Fruit fly (Drosophila melanogaster) whole organism, embryonic: Measurements from ENCODE around the gene CG14282.
A peak's percentile ranks its signal among the peaks of the same experiment; 100 is the strongest.

Experiments
- CG10959 ChIP-seq: fragments of 200-800 bp; sonication (Bioruptor generic); IDR thresholded peaks from 2 replicates; pipeline ENCODE4 v1.3.6; 2022; ENCODE audit warnings: missing biosample characterization, missing genetic modification characterization
- CG11247 ChIP-seq: fragments of 200-800 bp; sonication (Bioruptor generic); IDR thresholded peaks from 2 replicates; pipeline ENCODE4 v1.3.6; 2022; ENCODE audit warnings: missing biosample characterization, missing genetic modification characterization
- CG12071 ChIP-seq: fragments of 200-800 bp; sonication (Bioruptor generic); optimal IDR thresholded peaks from 3 replicates; lab custom pipeline; 2018; ENCODE audit warnings: missing biosample characterization, mild to moderate bottlenecking, missing genetic modification characterization
- CG12299 ChIP-seq: fragments of 200-800 bp; sonication (Bioruptor generic); optimal IDR thresholded peaks from 2 replicates; lab custom pipeline; 2018; ENCODE audit warnings: missing biosample characterization, mild to moderate bottlenecking, missing genetic modification characterization
- CG12391 ChIP-seq: fragments of 200-800 bp; sonication (Bioruptor generic); optimal IDR thresholded peaks from 3 replicates; lab custom pipeline; 2018; ENCODE audit warnings: missing biosample characterization, mild to moderate bottlenecking, missing genetic modification characterization, moderate library complexity
- CG13424 ChIP-seq: fragments of 200-800 bp; sonication (Bioruptor generic); optimal IDR thresholded peaks from 2 replicates; lab custom pipeline; 2019; ENCODE audit warnings: missing biosample characterization, mild to moderate bottlenecking, missing genetic modification characterization, moderate library complexity
- CG14050 ChIP-seq: fragments of 200-800 bp; sonication (Bioruptor generic); IDR thresholded peaks from 3 replicates; pipeline ENCODE4 v1.3.6; 2022; ENCODE audit warnings: missing biosample characterization, missing genetic modification characterization
- CG14860 ChIP-seq: fragments of 200-800 bp; sonication (Bioruptor generic); IDR thresholded peaks from 3 replicates; pipeline ENCODE4 v1.3.6; 2022; ENCODE audit warnings: missing biosample characterization, missing genetic modification characterization; ENCODE audit not compliant: partially characterized antibody
- CG15601 ChIP-seq: fragments of 200-800 bp; sonication (Bioruptor generic); optimal IDR thresholded peaks from 3 replicates; lab custom pipeline; 2019; ENCODE audit warnings: missing biosample characterization, mild to moderate bottlenecking, missing genetic modification characterization, moderate library complexity
- CG17802 ChIP-seq: fragments of 200-800 bp; sonication (Bioruptor generic); optimal IDR thresholded peaks from 2 replicates; lab custom pipeline; 2018; ENCODE audit warnings: missing biosample characterization, mild to moderate bottlenecking, missing genetic modification characterization, moderate library complexity
- CG2678 ChIP-seq: fragments of 200-800 bp; sonication (Bioruptor generic); optimal IDR thresholded peaks from 3 replicates; lab custom pipeline; 2019; ENCODE audit warnings: missing biosample characterization, mild to moderate bottlenecking, missing genetic modification characterization, moderate library complexity
- CG2712 ChIP-seq: fragments of 200-800 bp; optimal IDR thresholded peaks from 3 replicates; lab custom pipeline; 2019; ENCODE audit warnings: missing biosample characterization, mild to moderate bottlenecking, missing genetic modification characterization, moderate library complexity
- CG31365 ChIP-seq: fragments of 200-800 bp; sonication (Bioruptor generic); optimal IDR thresholded peaks from 2 replicates; lab custom pipeline; 2018; ENCODE audit warnings: missing biosample characterization, mild to moderate bottlenecking, missing genetic modification characterization
- CG32532 ChIP-seq: fragments of 200-800 bp; sonication (Bioruptor generic); IDR thresholded peaks from 2 replicates; pipeline ENCODE4 v1.3.6; 2022; ENCODE audit warnings: missing biosample characterization, missing genetic modification characterization
- CG32767 ChIP-seq: fragments of 200-800 bp; sonication (Bioruptor generic); IDR thresholded peaks from 2 replicates; pipeline ENCODE4 v1.3.6; 2022; ENCODE audit warnings: missing biosample characterization, missing genetic modification characterization
- CG32772 ChIP-seq: fragments of 200-800 bp; sonication (Bioruptor generic); IDR thresholded peaks from 2 replicates; pipeline ENCODE4 v1.3.6; 2022; ENCODE audit warnings: missing biosample characterization, missing genetic modification characterization
- CG42726 ChIP-seq: fragments of 200-800 bp; sonication (Bioruptor generic); IDR thresholded peaks from 2 replicates; pipeline ENCODE4 v1.3.6; 2022; ENCODE audit warnings: missing biosample characterization, missing genetic modification characterization; ENCODE audit not compliant: partially characterized antibody
- CG6272 ChIP-seq: fragments of 200-800 bp; sonication (Bioruptor generic); IDR thresholded peaks from 2 replicates; pipeline ENCODE4 v1.3.6; 2022; ENCODE audit warnings: missing biosample characterization, missing genetic modification characterization
- CG6791 ChIP-seq: fragments of 200-800 bp; sonication (Bioruptor generic); IDR thresholded peaks from 3 replicates; pipeline ENCODE4 v1.3.6; 2022; ENCODE audit warnings: missing biosample characterization, missing genetic modification characterization; ENCODE audit not compliant: partially characterized antibody
- CG7839 ChIP-seq: fragments of 200-800 bp; sonication (Bioruptor generic); optimal IDR thresholded peaks from 3 replicates; lab custom pipeline; 2018; ENCODE audit warnings: missing biosample characterization, mild to moderate bottlenecking, missing genetic modification characterization, moderate library complexity
- CG9727 ChIP-seq: fragments of 200-800 bp; sonication (Bioruptor generic); optimal IDR thresholded peaks from 3 replicates; lab custom pipeline; 2017; ENCODE audit warnings: missing biosample characterization, mild to moderate bottlenecking, missing genetic modification characterization
- Dip3 ChIP-seq: fragments of 200-800 bp; sonication (Bioruptor generic); optimal IDR thresholded peaks from 3 replicates; lab custom pipeline; 2016; ENCODE audit warnings: missing biosample characterization, missing genetic modification characterization
- Gug ChIP-seq: fragments of 200-800 bp; sonication (Bioruptor generic); IDR thresholded peaks from 4 replicates; pipeline ENCODE4 v1.3.6; 2022; ENCODE audit warnings: missing biosample characterization, missing genetic modification characterization
- Hand ChIP-seq: fragments of 200-800 bp; sonication (Bioruptor generic); optimal IDR thresholded peaks from 2 replicates; lab custom pipeline; 2017; ENCODE audit warnings: mild to moderate bottlenecking, missing biosample characterization, missing genetic modification reagents, missing genetic modification characterization
- Hr39 ChIP-seq: fragments of >200 bp; optimal IDR thresholded peaks from 2 replicates; lab custom pipeline; 2017
- Med ChIP-seq: fragments of 200-800 bp; sonication (Bioruptor generic); peaks from one replicate; lab custom pipeline; 2016; ENCODE audit warnings: missing biosample characterization, missing genetic modification characterization, mild to moderate bottlenecking, inconsistent platforms, moderate library complexity
- Oaz ChIP-seq: fragments of 200-800 bp; sonication (Bioruptor generic); IDR thresholded peaks from 2 replicates; pipeline ENCODE4 v1.3.6; 2022; ENCODE audit warnings: missing biosample characterization, missing genetic modification characterization
- Oli ChIP-seq: fragments of 200-800 bp; sonication (Bioruptor generic); optimal IDR thresholded peaks from 2 replicates; lab custom pipeline; 2018; ENCODE audit warnings: missing biosample characterization, mild to moderate bottlenecking, missing genetic modification characterization, moderate library complexity
- PHDP ChIP-seq: fragments of 200-800 bp; sonication (Bioruptor generic); optimal IDR thresholded peaks from 3 replicates; lab custom pipeline; 2018; ENCODE audit warnings: missing biosample characterization, mild to moderate bottlenecking, missing genetic modification characterization, moderate library complexity
- Poxn ChIP-seq: fragments of 200-800 bp; sonication (Bioruptor generic); IDR thresholded peaks from 2 replicates; pipeline ENCODE4 v1.3.6; 2022; ENCODE audit warnings: missing biosample characterization, missing genetic modification characterization
- Six4 ChIP-seq: fragments of 200-800 bp; sonication (Bioruptor generic); optimal IDR thresholded peaks from 2 replicates; lab custom pipeline; 2016; ENCODE audit warnings: missing biosample characterization, missing genetic modification characterization
- Sry-β ChIP-seq: fragments of 200-800 bp; sonication (Bioruptor generic); optimal IDR thresholded peaks from 2 replicates; lab custom pipeline; 2018; ENCODE audit warnings: missing biosample characterization, mild to moderate bottlenecking, missing genetic modification characterization, moderate library complexity
- Taf1 ChIP-seq: fragments of 200-800 bp; sonication (Bioruptor generic); IDR thresholded peaks from 2 replicates; pipeline ENCODE4 v1.3.6; 2022; ENCODE audit warnings: missing biosample characterization, missing genetic modification characterization
- Xbp1 ChIP-seq: fragments of 200-800 bp; sonication (Bioruptor generic); optimal IDR thresholded peaks from 3 replicates; lab custom pipeline; 2016; ENCODE audit warnings: missing biosample characterization, mild to moderate bottlenecking, missing genetic modification characterization
- ac ChIP-seq: fragments of 200-800 bp; sonication (Bioruptor generic); optimal IDR thresholded peaks from 3 replicates; lab custom pipeline; 2017; ENCODE audit warnings: missing biosample characterization, mild to moderate bottlenecking, missing genetic modification characterization
- bab2 ChIP-seq: fragments of 200-800 bp; sonication (Bioruptor generic); optimal IDR thresholded peaks from 2 replicates; lab custom pipeline; 2016; ENCODE audit warnings: missing biosample characterization, missing genetic modification characterization
- bcd ChIP-seq: fragments of 200-800 bp; sonication (Bioruptor generic); optimal IDR thresholded peaks from 2 replicates; lab custom pipeline; 2017; ENCODE audit warnings: missing biosample characterization, mild to moderate bottlenecking, missing genetic modification characterization
- croc ChIP-seq: fragments of 200-800 bp; sonication (Bioruptor generic); conservative IDR thresholded peaks from 3 replicates; pipeline ENCODE4 v1.3.6; 2022; ENCODE audit warnings: missing biosample characterization, missing genetic modification characterization
- ewg ChIP-seq: fragments of 200-800 bp; sonication (Bioruptor generic); optimal IDR thresholded peaks from 3 replicates; lab custom pipeline; 2017; ENCODE audit warnings: mild to moderate bottlenecking, missing biosample characterization, missing genetic modification reagents, missing genetic modification characterization
- gfzf ChIP-seq: fragments of 200-800 bp; sonication (Bioruptor generic); optimal IDR thresholded peaks from 2 replicates; lab custom pipeline; 2016; ENCODE audit warnings: missing biosample characterization, mild to moderate bottlenecking, missing genetic modification characterization, moderate library complexity
- hkb ChIP-seq, 2 experiments: fragments of 200-800 bp in 1 of 2; fragments of >200 bp in 1 of 2; sonication (Bioruptor generic) in 1 of 2; IDR thresholded peaks in 1 of 2; optimal IDR thresholded peaks in 1 of 2; 2 replicates each; pipeline versions ENCODE4 v1.3.6 to Lab custom; 2017 to 2022; ENCODE audit warnings: missing biosample characterization in 1 of 2, missing genetic modification characterization in 1 of 2
- lov ChIP-seq, 2 experiments: fragments of 200-800 bp in 1 of 2; fragments of >200 bp in 1 of 2; sonication (Bioruptor generic) in 1 of 2; IDR thresholded peaks in 1 of 2; optimal IDR thresholded peaks in 1 of 2; 2 replicates in 1 of 2; 3 replicates in 1 of 2; pipeline versions ENCODE4 v1.3.6 to Lab custom; 2017 to 2022; ENCODE audit warnings: missing biosample characterization in 1 of 2, missing genetic modification characterization in 1 of 2
- ranshi ChIP-seq: fragments of 200-800 bp; sonication (Bioruptor generic); IDR thresholded peaks from 2 replicates; pipeline ENCODE4 v1.3.6; 2022; ENCODE audit warnings: missing biosample characterization, missing genetic modification characterization
- sd ChIP-seq: fragments of 200-800 bp; sonication (Bioruptor generic); optimal IDR thresholded peaks from 3 replicates; lab custom pipeline; 2018; ENCODE audit warnings: missing biosample characterization, mild to moderate bottlenecking, missing genetic modification characterization, moderate library complexity
- toy ChIP-seq: fragments of 200-800 bp; sonication (Bioruptor generic); IDR thresholded peaks from 2 replicates; pipeline ENCODE4 v1.3.6; 2022; ENCODE audit warnings: missing biosample characterization, missing genetic modification characterization
- trem ChIP-seq: fragments of 200-800 bp; optimal IDR thresholded peaks from 3 replicates; lab custom pipeline; 2019; ENCODE audit warnings: missing biosample characterization, mild to moderate bottlenecking, missing genetic modification characterization, moderate library complexity
- vnd ChIP-seq: fragments of 200-800 bp; sonication (Bioruptor generic); IDR thresholded peaks from 3 replicates; pipeline ENCODE4 v1.3.6; 2022; ENCODE audit warnings: missing biosample characterization, missing genetic modification characterization; ENCODE audit not compliant: partially characterized antibody
- zfh1 ChIP-seq: fragments of 200-800 bp; sonication (Bioruptor generic); IDR thresholded peaks from 3 replicates; pipeline ENCODE4 v1.3.6; 2022; ENCODE audit warnings: missing biosample characterization, missing genetic modification characterization

The CG14282 gene

dm6 chr3R:19226137-19226873 is 49.5 kb downstream of the CG14282 start, which contains the start of gene vib (continued):
- TF ChIP-seq CG9727 (GFP tag; lab: Kevin White, UChicago) (peak; percentile 44), Sry-β (GFP tag; lab: Kevin White, UChicago) (peak; percentile 77), Poxn (GFP tag; lab: Robert Waterston, UW) (no peak), Hr39 (lab: Kevin White, UChicago) (no peak), lov (optimal IDR thresholded peaks at IDR 0.05; lab: Kevin White, UChicago) (no peak), lov (GFP tag; IDR thresholded peaks at IDR 0.05; lab: Robert Waterston, UW) (no peak), CG42726 (GFP tag; lab: Robert Waterston, UW) (peak; percentile 88), ac (GFP tag; lab: Kevin White, UChicago) (no peak), CG17802 (tag; lab: Kevin White, UChicago) (peak; percentile 6), Oli (tag; lab: Kevin White, UChicago) (peak; percentile 33), bcd (GFP tag; lab: Kevin White, UChicago) (peak; percentile 27), CG2678 (tag; lab: Kevin White, UChicago) (peak; percentile 72), CG12299 (no peak), CG11247 (GFP tag; lab: Robert Waterston, UW) (peak; percentile 58), CG15601 (tag; lab: Kevin White, UChicago) (peak; percentile 54), Hand (GFP tag; lab: Kevin White, UChicago) (no peak), Dip3 (GFP tag; lab: Kevin White, UChicago) (no peak), Taf1 (GFP tag; lab: Robert Waterston, UW) (no peak), CG12391 (tag; lab: Kevin White, UChicago) (peak; percentile 75), zfh1 (GFP tag; lab: Robert Waterston, UW) (peak; percentile 66; the same call in 2 of the 3 replicates), CG10959 (no peak), gfzf (GFP tag; lab: Kevin White, UChicago) (peak; percentile 46), Six4 (peak; percentile 19), CG32767 (GFP tag; lab: Robert Waterston, UW) (peak; percentile 54; the same call in 1 of the 2 replicates), hkb (optimal IDR thresholded peaks at IDR 0.05; lab: Kevin White, UChicago) (no peak), hkb (GFP tag; IDR thresholded peaks at IDR 0.05; lab: Robert Waterston, UW) (peak; percentile 68), vnd (peak; percentile 90), CG7839 (tag; lab: Kevin White, UChicago) (no peak), PHDP (tag; lab: Kevin White, UChicago) (peak; percentile 57), CG32532 (GFP tag; lab: Robert Waterston, UW) (peak; percentile 76), ewg (GFP tag; lab: Kevin White, UChicago) (peak; percentile 78), CG14050 (GFP tag; lab: Robert Waterston, UW) (peak; percentile 33; the same call in 1 of the 3 replicates), bab2 (GFP tag; lab: Kevin White, UChicago) (no peak), trem (peak; percentile 77), CG13424 (tag; lab: Kevin White, UChicago) (peak; percentile 55), CG32772 (no peak), CG12071 (GFP tag; lab: Kevin White, UChicago) (no peak), Med (GFP tag; lab: Kevin White, UChicago) (peak; percentile 91), sd (tag; lab: Kevin White, UChicago) (no peak), croc (no peak), ranshi (GFP tag; lab: Robert Waterston, UW) (peak; percentile 58; the same call in 1 of the 2 replicates), Xbp1 (GFP tag; lab: Kevin White, UChicago) (peak; percentile 63), toy (GFP tag; lab: Robert Waterston, UW) (no peak), CG31365 (no peak), CG2712 (tag; lab: Kevin White, UChicago) (peak; percentile 79), Oaz (GFP tag; lab: Robert Waterston, UW) (no peak), CG6791 (GFP tag; lab: Robert Waterston, UW) (peak; percentile 98), CG14860 (peak; percentile 89), Gug (GFP tag; lab: Robert Waterston, UW) (peak; percentile 48; the same call in 1 of the 4 replicates), CG6272 (peak; percentile 65)
